Fruit fly (Drosophila melanogaster) whole organism, embryonic: ENCODE results near the gene nod.

Source experiments
- Blimp-1 ChIP-seq: fragments of 200-800 bp; sonication (Bioruptor generic); optimal IDR thresholded peaks from 3 replicates; lab custom pipeline; 2018; ENCODE audit warnings: missing biosample characterization, missing genetic modification characterization, mild to moderate bottlenecking, moderate library complexity, missing genetic modification reagents
- CG10209 ChIP-seq: fragments of 200-800 bp; sonication (Bioruptor generic); optimal IDR thresholded peaks from 3 replicates; lab custom pipeline; 2017; ENCODE audit warnings: missing biosample characterization, mild to moderate bottlenecking, missing genetic modification characterization, missing genetic modification reagents
- CG1024 ChIP-seq: fragments of 200-800 bp; sonication (Bioruptor generic); IDR thresholded peaks from 2 replicates; pipeline ENCODE4 v1.3.6; 2022; ENCODE audit warnings: missing biosample characterization, missing genetic modification characterization
- CG10959 ChIP-seq: fragments of 200-800 bp; sonication (Bioruptor generic); IDR thresholded peaks from 2 replicates; pipeline ENCODE4 v1.3.6; 2022; ENCODE audit warnings: missing biosample characterization, missing genetic modification characterization
- CG11398 ChIP-seq: fragments of 200-800 bp; sonication (Bioruptor generic); optimal IDR thresholded peaks from 2 replicates; lab custom pipeline; 2016; ENCODE audit warnings: missing biosample characterization, missing genetic modification characterization
- CG11696 ChIP-seq: fragments of 200-800 bp; sonication (Bioruptor generic); IDR thresholded peaks from 2 replicates; pipeline ENCODE4 v1.3.6; 2022; ENCODE audit warnings: missing biosample characterization, missing genetic modification characterization
- CG13775 ChIP-seq: fragments of 200-800 bp; sonication (Bioruptor generic); optimal IDR thresholded peaks from 3 replicates; lab custom pipeline; 2017; ENCODE audit warnings: missing biosample characterization, mild to moderate bottlenecking, missing genetic modification characterization
- CG14710 ChIP-seq: fragments of 200-800 bp; sonication (Bioruptor generic); optimal IDR thresholded peaks from 3 replicates; lab custom pipeline; 2019; ENCODE audit warnings: missing biosample characterization, mild to moderate bottlenecking, missing genetic modification characterization, moderate library complexity
- CG16863 ChIP-seq: fragments of 200-800 bp; sonication (Bioruptor generic); optimal IDR thresholded peaks from 3 replicates; lab custom pipeline; 2016; ENCODE audit warnings: missing biosample characterization, missing genetic modification characterization
- CG17359 ChIP-seq: fragments of 200-800 bp; sonication (Bioruptor generic); optimal IDR thresholded peaks from 3 replicates; lab custom pipeline; 2018; ENCODE audit warnings: missing biosample characterization, mild to moderate bottlenecking, missing genetic modification characterization, moderate library complexity
- CG17802 ChIP-seq: fragments of 200-800 bp; sonication (Bioruptor generic); optimal IDR thresholded peaks from 2 replicates; lab custom pipeline; 2018; ENCODE audit warnings: missing biosample characterization, mild to moderate bottlenecking, missing genetic modification characterization, moderate library complexity
- CG18599 ChIP-seq: fragments of 200-800 bp; sonication (Bioruptor generic); optimal IDR thresholded peaks from 3 replicates; lab custom pipeline; 2017; ENCODE audit warnings: missing biosample characterization, missing genetic modification characterization, mild to moderate bottlenecking, moderate library complexity, missing genetic modification reagents
- CG2120 ChIP-seq: fragments of 200-800 bp; sonication (Bioruptor generic); optimal IDR thresholded peaks from 3 replicates; lab custom pipeline; 2016; ENCODE audit warnings: missing biosample characterization, missing genetic modification characterization
- CG2678 ChIP-seq: fragments of 200-800 bp; sonication (Bioruptor generic); optimal IDR thresholded peaks from 3 replicates; lab custom pipeline; 2019; ENCODE audit warnings: missing biosample characterization, mild to moderate bottlenecking, missing genetic modification characterization, moderate library complexity
- CG2712 ChIP-seq: fragments of 200-800 bp; optimal IDR thresholded peaks from 3 replicates; lab custom pipeline; 2019; ENCODE audit warnings: missing biosample characterization, mild to moderate bottlenecking, missing genetic modification characterization, moderate library complexity
- CG2875 ChIP-seq: fragments of 200-800 bp; sonication (Bioruptor generic); optimal IDR thresholded peaks from 2 replicates; lab custom pipeline; 2017; ENCODE audit warnings: missing biosample characterization, mild to moderate bottlenecking, missing genetic modification characterization, missing genetic modification reagents
- CG33557 ChIP-seq: fragments of 200-800 bp; sonication (Bioruptor generic); optimal IDR thresholded peaks from 2 replicates; lab custom pipeline; 2019; ENCODE audit warnings: missing biosample characterization, mild to moderate bottlenecking, missing genetic modification characterization, moderate library complexity
- CG4404 ChIP-seq: fragments of 200-800 bp; sonication (Bioruptor generic); IDR thresholded peaks from 2 replicates; pipeline ENCODE4 v1.3.6; 2022; ENCODE audit warnings: missing biosample characterization, missing genetic modification characterization
- CG9609 ChIP-seq: fragments of 200-800 bp; sonication (Bioruptor generic); optimal IDR thresholded peaks from 3 replicates; lab custom pipeline; 2016; ENCODE audit warnings: missing biosample characterization, missing genetic modification characterization
- CG9727 ChIP-seq: fragments of 200-800 bp; sonication (Bioruptor generic); optimal IDR thresholded peaks from 3 replicates; lab custom pipeline; 2017; ENCODE audit warnings: missing biosample characterization, mild to moderate bottlenecking, missing genetic modification characterization
- Deaf1 ChIP-seq: fragments of 200-800 bp; optimal IDR thresholded peaks from 3 replicates; lab custom pipeline; 2019; ENCODE audit warnings: missing biosample characterization, mild to moderate bottlenecking, missing genetic modification characterization, moderate library complexity
- Doc3 ChIP-seq: fragments of 200-800 bp; sonication (Bioruptor generic); IDR thresholded peaks from 3 replicates; pipeline ENCODE4 v1.3.6; 2022; ENCODE audit warnings: missing biosample characterization, missing genetic modification characterization; ENCODE audit not compliant: partially characterized antibody
- E2f1 ChIP-seq: fragments of 200-800 bp; sonication (Bioruptor generic); IDR thresholded peaks from 2 replicates; pipeline ENCODE4 v1.3.6; 2022; ENCODE audit warnings: missing biosample characterization, missing genetic modification characterization
- Fer1 ChIP-seq: fragments of 200-800 bp; sonication (Bioruptor generic); optimal IDR thresholded peaks from 2 replicates; lab custom pipeline; 2017; ENCODE audit warnings: missing biosample characterization, mild to moderate bottlenecking, missing genetic modification characterization
- GATAe ChIP-seq: fragments of 200-800 bp; sonication (Bioruptor generic); conservative IDR thresholded peaks from 2 replicates; pipeline ENCODE4 v1.3.6; 2022; ENCODE audit warnings: missing biosample characterization, missing genetic modification characterization
- HHEX ChIP-seq: fragments of 200-800 bp; sonication (Bioruptor generic); optimal IDR thresholded peaks from 3 replicates; lab custom pipeline; 2017; ENCODE audit warnings: missing biosample characterization, mild to moderate bottlenecking, missing genetic modification characterization, missing genetic modification reagents
- MTF-1 ChIP-seq: fragments of 200-800 bp; sonication (Bioruptor generic); optimal IDR thresholded peaks from 2 replicates; lab custom pipeline; 2018; ENCODE audit warnings: missing biosample characterization, mild to moderate bottlenecking, missing genetic modification characterization, borderline replicate concordance
- NC2β ChIP-seq: fragments of 200-800 bp; sonication (Bioruptor generic); optimal IDR thresholded peaks from 2 replicates; lab custom pipeline; 2016; ENCODE audit warnings: missing biosample characterization, missing genetic modification characterization
- Pdp1 ChIP-seq, 2 experiments: fragments of 200-800 bp; sonication (Bioruptor generic); optimal IDR thresholded peaks; 3 replicates each; lab custom pipeline; 2016; ENCODE audit warnings: missing biosample characterization in 2 of 2, missing genetic modification characterization in 2 of 2, mild to moderate bottlenecking in 1 of 2, moderate library complexity in 1 of 2
- Sin3A ChIP-seq: fragments of >200 bp; optimal IDR thresholded peaks from 2 replicates; lab custom pipeline; 2018
- Sox102F ChIP-seq: fragments of 200-800 bp; sonication (Bioruptor generic); optimal IDR thresholded peaks from 2 replicates; lab custom pipeline; 2018; ENCODE audit warnings: missing biosample characterization, mild to moderate bottlenecking, missing genetic modification characterization, moderate library complexity
- Sry-δ ChIP-seq: fragments of 200-800 bp; sonication (Bioruptor generic); optimal IDR thresholded peaks from 2 replicates; lab custom pipeline; 2016; ENCODE audit warnings: missing biosample characterization, missing genetic modification characterization
- Trl ChIP-seq, 3 experiments: fragments of >200 bp in 2 of 3; fragments of 200-800 bp in 1 of 3; sonication (Bioruptor generic) in 1 of 3; optimal IDR thresholded peaks; 2 replicates in 1 of 3; 3 replicates in 2 of 3; lab custom pipeline; 2016 to 2017; ENCODE audit warnings: missing biosample characterization in 1 of 3, missing genetic modification characterization in 1 of 3
- al ChIP-seq: fragments of 200-800 bp; sonication (Bioruptor generic); IDR thresholded peaks from 2 replicates; pipeline ENCODE4 v1.3.6; 2022; ENCODE audit warnings: missing biosample characterization, missing genetic modification characterization
- az2 ChIP-seq: fragments of 200-800 bp; sonication (Bioruptor generic); optimal IDR thresholded peaks from 3 replicates; lab custom pipeline; 2016; ENCODE audit warnings: missing biosample characterization, missing genetic modification characterization
- corto ChIP-seq: fragments of 200-800 bp; sonication (Bioruptor generic); optimal IDR thresholded peaks from 2 replicates; lab custom pipeline; 2016; ENCODE audit warnings: missing biosample characterization, mild to moderate bottlenecking, missing genetic modification characterization, moderate library complexity
- en ChIP-seq: fragments of 200-800 bp; sonication (Bioruptor generic); optimal IDR thresholded peaks from 2 replicates; lab custom pipeline; 2016; ENCODE audit warnings: missing biosample characterization, missing genetic modification characterization
- gem ChIP-seq: fragments of 200-800 bp; sonication (Bioruptor generic); optimal IDR thresholded peaks from 2 replicates; lab custom pipeline; 2019; ENCODE audit warnings: missing biosample characterization, mild to moderate bottlenecking, missing genetic modification characterization, moderate library complexity
- lov ChIP-seq, 2 experiments: fragments of 200-800 bp in 1 of 2; fragments of >200 bp in 1 of 2; sonication (Bioruptor generic) in 1 of 2; IDR thresholded peaks in 1 of 2; optimal IDR thresholded peaks in 1 of 2; 2 replicates in 1 of 2; 3 replicates in 1 of 2; pipeline versions ENCODE4 v1.3.6 to Lab custom; 2017 to 2022; ENCODE audit warnings: missing biosample characterization in 1 of 2, missing genetic modification characterization in 1 of 2
- luna ChIP-seq: fragments of 200-800 bp; sonication (Bioruptor generic); optimal IDR thresholded peaks from 2 replicates; lab custom pipeline; 2016; ENCODE audit warnings: missing biosample characterization, missing genetic modification characterization
- nmo ChIP-seq: fragments of 200-800 bp; sonication (Bioruptor generic); optimal IDR thresholded peaks from 2 replicates; lab custom pipeline; 2018; ENCODE audit warnings: missing biosample characterization, mild to moderate bottlenecking, missing genetic modification characterization, moderate library complexity
- otp ChIP-seq: fragments of 200-800 bp; sonication (Bioruptor generic); IDR thresholded peaks from 3 replicates; pipeline ENCODE4, ENCODE4 v1.3.6; 2022; ENCODE audit warnings: missing biosample characterization, missing genetic modification characterization
- p53 ChIP-seq: fragments of 200-800 bp; sonication (Bioruptor generic); optimal IDR thresholded peaks from 2 replicates; lab custom pipeline; 2016; ENCODE audit warnings: missing biosample characterization, missing genetic modification characterization
- peb ChIP-seq: fragments of 200-800 bp; sonication (Bioruptor generic); IDR thresholded peaks from 2 replicates; pipeline ENCODE4 v1.3.6; 2022; ENCODE audit warnings: missing biosample characterization, missing genetic modification characterization
- sisA ChIP-seq: fragments of 200-800 bp; sonication (Bioruptor generic); IDR thresholded peaks from 2 replicates; pipeline ENCODE4 v1.3.6; 2022; ENCODE audit warnings: missing biosample characterization, missing genetic modification characterization
- so ChIP-seq: fragments of 200-800 bp; sonication (Bioruptor generic); IDR thresholded peaks from 3 replicates; pipeline ENCODE4 v1.3.6; 2022; ENCODE audit warnings: missing biosample characterization, missing genetic modification characterization
- tup ChIP-seq: fragments of 200-800 bp; sonication (Bioruptor generic); optimal IDR thresholded peaks from 2 replicates; lab custom pipeline; 2016; ENCODE audit warnings: missing biosample characterization, mild to moderate bottlenecking, missing genetic modification characterization, moderate library complexity
- unpg ChIP-seq: fragments of 200-800 bp; sonication (Bioruptor generic); optimal IDR thresholded peaks from 3 replicates; lab custom pipeline; 2018; ENCODE audit warnings: missing biosample characterization, mild to moderate bottlenecking, missing genetic modification characterization, moderate library complexity
- zf30C ChIP-seq: fragments of 200-800 bp; sonication (Bioruptor generic); optimal IDR thresholded peaks from 3 replicates; lab custom pipeline; 2018; ENCODE audit warnings: missing biosample characterization, mild to moderate bottlenecking, missing genetic modification characterization

The nod gene

dm6 chrX:11548701-11549100 is 31.9 kb upstream of the nod start (continued):
- TF ChIP-seq CG2875 (GFP tag; lab: Kevin White, UChicago) = peak; percentile 3
- TF ChIP-seq CG17802 = peak; percentile 29
- TF ChIP-seq Pdp1 (GFP tag; optimal IDR thresholded peaks at IDR 0.05; lab: Kevin White, UChicago) = peak; percentile 40 to 42
- TF ChIP-seq CG11696 (GFP tag; lab: Robert Waterston, UW) = peak; percentile 20; the same call in 1 of the 2 replicates
- no peak for TF ChIP-seq Sry-δ
- TF ChIP-seq nmo (GFP tag; lab: Kevin White, UChicago) = peak; percentile 43
- no peak for TF ChIP-seq luna
- TF ChIP-seq CG2712 = peak; percentile 72
- 0 out of 2 replicates have a peak, but pooled peaks have one; percentile 29 for TF ChIP-seq CG1024 (GFP tag; lab: Robert Waterston, UW)
- TF ChIP-seq CG16863 = peak; percentile 26
- TF ChIP-seq CG14710 (tag; lab: Kevin White, UChicago) = peak; percentile 64
- no peak for TF ChIP-seq corto (GFP tag; lab: Kevin White, UChicago)
- TF ChIP-seq CG9727 (GFP tag; lab: Kevin White, UChicago) = peak; percentile 54
- no peak for TF ChIP-seq Fer1 (GFP tag; lab: Kevin White, UChicago)
- no peak for TF ChIP-seq CG9609
- TF ChIP-seq GATAe (GFP tag; lab: Robert Waterston, UW) = no peak
- peak; percentile 16 for TF ChIP-seq CG13775 (GFP tag; lab: Kevin White, UChicago)
- TF ChIP-seq so (GFP tag; lab: Robert Waterston, UW) = no peak
- TF ChIP-seq sisA = peak; percentile 21; the same call in 1 of the 2 replicates
- TF ChIP-seq CG11398 (GFP tag; lab: Kevin White, UChicago) = peak; percentile 50
- peak; percentile 67 for TF ChIP-seq Blimp-1 (GFP tag; lab: Kevin White, UChicago)
- TF ChIP-seq MTF-1 = peak; percentile 30
- TF ChIP-seq az2 (GFP tag; lab: Kevin White, UChicago) = peak; percentile 54
- no peak for TF ChIP-seq Trl (optimal IDR thresholded peaks at IDR 0.05; lab: Kevin White, UChicago)
- TF ChIP-seq Trl (GFP tag; optimal IDR thresholded peaks at IDR 0.05; lab: Kevin White, UChicago) = peak; percentile 19
- TF ChIP-seq en (GFP tag; lab: Kevin White, UChicago) = no peak
- TF ChIP-seq HHEX = no peak
- no peak for TF ChIP-seq Sin3A (lab: Kevin White, UChicago)
- peak; percentile 71 for TF ChIP-seq gem (tag; lab: Kevin White, UChicago)
- no peak for TF ChIP-seq al (GFP tag; lab: Robert Waterston, UW)
- TF ChIP-seq zf30C = peak; percentile 24
- no peak for TF ChIP-seq peb (GFP tag; lab: Robert Waterston, UW)
- TF ChIP-seq Doc3 (GFP tag; lab: Robert Waterston, UW) = no peak
- TF ChIP-seq Deaf1 (tag; lab: Kevin White, UChicago) = no peak
- TF ChIP-seq lov (optimal IDR thresholded peaks at IDR 0.05; lab: Kevin White, UChicago) = no peak
- TF ChIP-seq lov (GFP tag; IDR thresholded peaks at IDR 0.05; lab: Robert Waterston, UW) = no peak
- peak; percentile 47 for TF ChIP-seq CG17359 (tag; lab: Kevin White, UChicago)
- no peak for TF ChIP-seq E2f1 (GFP tag; lab: Robert Waterston, UW)
- TF ChIP-seq CG10959 (GFP tag; lab: Robert Waterston, UW) = peak; percentile 31; the same call in 1 of the 2 replicates
- TF ChIP-seq otp (GFP tag; lab: Robert Waterston, UW) = peak; percentile 30; the same call in 1 of the 3 replicates
- TF ChIP-seq tup (GFP tag; lab: Kevin White, UChicago) = no peak
- peak; percentile 16 for TF ChIP-seq CG2120
- peak; percentile 31 for TF ChIP-seq CG10209 (GFP tag; lab: Kevin White, UChicago)
- peak; percentile 43 for TF ChIP-seq CG33557 (GFP tag; lab: Kevin White, UChicago)
- peak; percentile 38 for TF ChIP-seq NC2β
- TF ChIP-seq CG2678 (tag; lab: Kevin White, UChicago) = peak; percentile 53
- no peak for TF ChIP-seq p53 (GFP tag; lab: Kevin White, UChicago)
- TF ChIP-seq Sox102F (GFP tag; lab: Kevin White, UChicago) = peak; percentile 51
- peak; percentile 29 for TF ChIP-seq CG18599
- peak; percentile 60 for TF ChIP-seq unpg (GFP tag; lab: Kevin White, UChicago)
- no peak for TF ChIP-seq CG4404 (GFP tag; lab: Robert Waterston, UW)
